Fruit fly (Drosophila melanogaster) S2 (cell line): Measurements from ENCODE around the gene CG11790.

Source experiments
- CG8478 ChIP-seq: fragments of >200 bp; optimal IDR thresholded peaks from 2 replicates; lab custom pipeline; 2018
- CTCF ChIP-seq, 2 experiments: fragments of >200 bp; optimal IDR thresholded peaks; 2 replicates each; lab custom pipeline; 2018

DNA sequence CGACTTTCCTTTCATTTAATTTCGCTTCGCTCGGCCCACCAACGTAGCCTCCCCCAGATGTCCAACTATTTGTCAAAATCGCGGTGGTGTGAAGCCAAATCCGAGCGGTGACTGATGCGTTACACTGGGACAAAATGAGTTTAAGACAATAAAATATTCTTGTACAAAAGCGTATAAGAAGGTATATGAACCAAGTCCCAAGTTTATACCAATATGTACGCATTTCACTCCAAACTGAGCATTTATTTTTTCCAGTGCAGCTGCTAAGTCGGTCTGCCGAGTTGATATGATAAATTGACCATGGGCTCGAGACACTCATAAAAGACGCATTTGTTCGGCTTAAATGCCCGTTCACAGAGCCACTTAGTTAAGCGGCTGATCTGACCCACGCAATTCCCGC lies 42.7 kb upstream of the CG11790 start:
- TF ChIP-seq CTCF (optimal IDR thresholded peaks at IDR 0.05; lab: Kevin White, UChicago) (no peak), CG8478 (lab: Kevin White, UChicago) (no peak)
